Fruit fly (Drosophila melanogaster) whole organism, prepupa: ENCODE data around the gene CG6184.

Experiments used
- Blimp-1 ChIP-seq: fragments of 200-800 bp; sonication (Bioruptor generic); optimal IDR thresholded peaks from 3 replicates; lab custom pipeline; 2017; ENCODE audit warnings: missing biosample characterization, missing genetic modification characterization, mild to moderate bottlenecking, moderate library complexity, missing genetic modification reagents
- CG10669 ChIP-seq: fragments of 200-800 bp; sonication (Bioruptor generic); optimal IDR thresholded peaks from 3 replicates; lab custom pipeline; 2018; ENCODE audit warnings: missing biosample characterization, mild to moderate bottlenecking, missing genetic modification characterization, moderate library complexity
- CG11762 ChIP-seq: fragments of 200-800 bp; sonication (Bioruptor generic); optimal IDR thresholded peaks from 3 replicates; lab custom pipeline; 2016; ENCODE audit warnings: missing biosample characterization, missing genetic modification characterization; ENCODE audit not compliant: insufficient read depth
- CG15336 ChIP-seq: fragments of 200-800 bp; sonication (Bioruptor generic); IDR thresholded peaks from 2 replicates; pipeline ENCODE4 v1.3.6; 2022; ENCODE audit warnings: missing biosample characterization, missing genetic modification characterization
- CG1621 ChIP-seq: fragments of 200-800 bp; sonication (Bioruptor generic); optimal IDR thresholded peaks from 3 replicates; lab custom pipeline; 2018; ENCODE audit warnings: missing biosample characterization, mild to moderate bottlenecking, missing genetic modification characterization
- CG3032 ChIP-seq: fragments of 200-800 bp; optimal IDR thresholded peaks from 2 replicates; lab custom pipeline; 2019; ENCODE audit warnings: missing biosample characterization, mild to moderate bottlenecking, missing genetic modification characterization, moderate library complexity
- CG32006 ChIP-seq: fragments of 200-800 bp; sonication (Bioruptor generic); optimal IDR thresholded peaks from 3 replicates; lab custom pipeline; 2017; ENCODE audit warnings: missing biosample characterization, mild to moderate bottlenecking, missing genetic modification characterization
- CG3919 ChIP-seq: fragments of 200-800 bp; sonication (Bioruptor generic); optimal IDR thresholded peaks from 3 replicates; lab custom pipeline; 2016; ENCODE audit warnings: missing biosample characterization, missing genetic modification characterization
- CG6163 ChIP-seq: fragments of 200-800 bp; sonication (Bioruptor generic); IDR thresholded peaks from 3 replicates; pipeline ENCODE4 v1.3.6; 2022; ENCODE audit warnings: missing biosample characterization, missing genetic modification characterization
- CG6276 ChIP-seq: fragments of 200-800 bp; sonication (Bioruptor generic); optimal IDR thresholded peaks from 2 replicates; lab custom pipeline; 2017; ENCODE audit warnings: missing biosample characterization, mild to moderate bottlenecking, missing genetic modification characterization
- CG7368 ChIP-seq: fragments of 200-800 bp; sonication (Bioruptor generic); optimal IDR thresholded peaks from 3 replicates; lab custom pipeline; 2016; ENCODE audit warnings: missing biosample characterization, missing genetic modification characterization
- CG8632 ChIP-seq: fragments of 200-800 bp; sonication (Bioruptor generic); optimal IDR thresholded peaks from 3 replicates; lab custom pipeline; 2016; ENCODE audit warnings: missing biosample characterization, missing genetic modification characterization
- CG9139 ChIP-seq: fragments of 200-800 bp; sonication (Bioruptor generic); optimal IDR thresholded peaks from 3 replicates; lab custom pipeline; 2017; ENCODE audit warnings: missing biosample characterization, mild to moderate bottlenecking, missing genetic modification characterization
- Eip78C ChIP-seq: fragments of 200-800 bp; sonication (Bioruptor generic); peaks from one replicate; lab custom pipeline; 2016; ENCODE audit warnings: missing biosample characterization, missing genetic modification characterization
- Eip93F ChIP-seq: fragments of 200-800 bp; sonication (Bioruptor generic); optimal IDR thresholded peaks from 2 replicates; lab custom pipeline; 2016; ENCODE audit warnings: missing biosample characterization, mild to moderate bottlenecking, missing genetic modification characterization
- Ets21C ChIP-seq: fragments of 200-800 bp; sonication (Bioruptor generic); optimal IDR thresholded peaks from 3 replicates; lab custom pipeline; 2016; ENCODE audit warnings: missing biosample characterization, missing genetic modification characterization
- Ets96B ChIP-seq: fragments of 200-800 bp; optimal IDR thresholded peaks from 2 replicates; lab custom pipeline; 2019; ENCODE audit warnings: missing biosample characterization, mild to moderate bottlenecking, missing genetic modification characterization, moderate library complexity
- Hr38 ChIP-seq: sonication (Bioruptor generic); optimal IDR thresholded peaks from 2 replicates; lab custom pipeline; 2016; ENCODE audit warnings: missing biosample characterization, missing genetic modification characterization
- Hr4 ChIP-seq: fragments of 200-800 bp; sonication (Bioruptor generic); optimal IDR thresholded peaks from 3 replicates; lab custom pipeline; 2016; ENCODE audit warnings: missing biosample characterization, missing genetic modification characterization
- Lpt ChIP-seq: fragments of 200-800 bp; sonication (Bioruptor generic); optimal IDR thresholded peaks from 3 replicates; lab custom pipeline; 2016; ENCODE audit warnings: missing biosample characterization, missing genetic modification characterization
- Met ChIP-seq: fragments of 200-800 bp; sonication (Bioruptor generic); optimal IDR thresholded peaks from 3 replicates; lab custom pipeline; 2016; ENCODE audit warnings: missing biosample characterization, missing genetic modification characterization
- Sox102F ChIP-seq: fragments of 200-800 bp; sonication (Bioruptor generic); optimal IDR thresholded peaks from 2 replicates; lab custom pipeline; 2016; ENCODE audit warnings: missing biosample characterization, mild to moderate bottlenecking, missing genetic modification characterization
- achi ChIP-seq: fragments of 200-800 bp; sonication (Bioruptor generic); optimal IDR thresholded peaks from 3 replicates; lab custom pipeline; 2016; ENCODE audit warnings: missing biosample characterization, missing genetic modification characterization
- dsx ChIP-seq: fragments of 200-800 bp; optimal IDR thresholded peaks from 3 replicates; lab custom pipeline; 2019; ENCODE audit warnings: missing biosample characterization, mild to moderate bottlenecking, missing genetic modification characterization, moderate library complexity; ENCODE audit not compliant: poor library complexity, severe bottlenecking
- pdm3 ChIP-seq: fragments of 200-800 bp; sonication (Bioruptor generic); optimal IDR thresholded peaks from 3 replicates; lab custom pipeline; 2016; ENCODE audit warnings: missing biosample characterization, missing genetic modification characterization
- salr ChIP-seq, 2 experiments: fragments of 200-800 bp; sonication (Bioruptor generic); optimal IDR thresholded peaks; 3 replicates each; lab custom pipeline; 2016 to 2018; ENCODE audit warnings: missing biosample characterization in 2 of 2, missing genetic modification characterization in 2 of 2, mild to moderate bottlenecking in 1 of 2
- spab ChIP-seq: fragments of 200-800 bp; sonication (Bioruptor generic); optimal IDR thresholded peaks from 2 replicates; lab custom pipeline; 2017; ENCODE audit warnings: missing biosample characterization, mild to moderate bottlenecking, missing genetic modification characterization, missing genetic modification reagents
- ss ChIP-seq, 2 experiments: fragments of 200-800 bp; sonication (Bioruptor generic); optimal IDR thresholded peaks; 2 replicates in 1 of 2; 3 replicates in 1 of 2; lab custom pipeline; 2017 to 2018; ENCODE audit warnings: mild to moderate bottlenecking in 2 of 2, missing biosample characterization in 2 of 2, missing genetic modification characterization in 2 of 2, moderate library complexity in 1 of 2
- svp ChIP-seq: fragments of 200-800 bp; sonication (Bioruptor generic); peaks from one replicate; lab custom pipeline; 2016; ENCODE audit warnings: missing biosample characterization, missing genetic modification characterization
- vri ChIP-seq: fragments of 200-800 bp; sonication (Bioruptor generic); optimal IDR thresholded peaks from 3 replicates; lab custom pipeline; 2016; ENCODE audit warnings: missing biosample characterization, mild to moderate bottlenecking, missing genetic modification characterization

The CG6184 gene

dm6 chr3R:19632685-19633116 is 25.0 kb downstream of the CG6184 start, which contains the start of gene CG6231:
Gene CG6231 (minus strand): TSS chr3R:19632718.
- no peak for TF ChIP-seq Lpt (GFP tag; lab: Kevin White, UChicago)
- no peak for TF ChIP-seq CG3032 (tag; lab: Kevin White, UChicago)
- peak; percentile 44; the same call in 1 of the 3 replicates for TF ChIP-seq CG6163 (GFP tag; lab: Robert Waterston, UW)
- TF ChIP-seq CG15336 (GFP tag; lab: Robert Waterston, UW) = peak; percentile 29; the same call in 1 of the 2 replicates
- TF ChIP-seq Eip78C = peak; percentile 26
- TF ChIP-seq Eip93F (GFP tag; lab: Kevin White, UChicago) = no peak
- TF ChIP-seq vri = no peak

- no peak for TF ChIP-seq Lpt (GFP tag; lab: Kevin White, UChicago)
- peak; percentile 1 for TF ChIP-seq CG3032 (tag; lab: Kevin White, UChicago)
- TF ChIP-seq CG6276 (GFP tag; lab: Kevin White, UChicago) = peak; percentile 18
- peak in 1 of 2 experiments; percentile 2 for TF ChIP-seq salr (GFP tag; optimal IDR thresholded peaks at IDR 0.05; lab: Kevin White, UChicago)
- 0 out of 2 replicates have a peak, but pooled peaks have one; percentile 15 for TF ChIP-seq CG15336 (GFP tag; lab: Robert Waterston, UW)
- TF ChIP-seq Met = no peak
- TF ChIP-seq Hr38 = no peak
- TF ChIP-seq CG11762 = peak; percentile 26
- TF ChIP-seq Hr4 (GFP tag; lab: Kevin White, UChicago) = no peak
- peak; percentile 40 for TF ChIP-seq CG32006 (GFP tag; lab: Kevin White, UChicago)
- TF ChIP-seq CG3919 = peak; percentile 28
- peak; percentile 1 for TF ChIP-seq spab (GFP tag; lab: Kevin White, UChicago)
- no peak for TF ChIP-seq Blimp-1 (GFP tag; lab: Kevin White, UChicago)
- no peak for TF ChIP-seq CG1621 (tag; lab: Kevin White, UChicago)
- peak; percentile 15 for TF ChIP-seq Ets96B (tag; lab: Kevin White, UChicago)
- peak; percentile 49 for TF ChIP-seq Eip78C
- no peak for TF ChIP-seq Ets21C (GFP tag; lab: Kevin White, UChicago)
These were observed 29.7 kb downstream of the CG6184 start for dm6 chr3R:19627792-19628522.

dm6 chr3R:19625300-19626230 is 32.1 kb downstream of the CG6184 start:
- TF ChIP-seq svp (GFP tag; lab: Kevin White, UChicago) (no peak), CG3032 (tag; lab: Kevin White, UChicago) (no peak), Ets96B (tag; lab: Kevin White, UChicago) (peak; percentile 6), CG6276 (GFP tag; lab: Kevin White, UChicago) (peak; percentile 30), Eip78C (peak; percentile 46), CG32006 (GFP tag; lab: Kevin White, UChicago) (peak; percentile 28), CG7368 (no peak), dsx (GFP tag; lab: Kevin White, UChicago) (peak; percentile 68), CG11762 (no peak), pdm3 (GFP tag; lab: Kevin White, UChicago) (no peak), ss (GFP tag; optimal IDR thresholded peaks at IDR 0.05; lab: Kevin White, UChicago) (peak in 1 of 2 experiments; percentile 27), CG10669 (GFP tag; lab: Kevin White, UChicago) (no peak), achi (GFP tag; lab: Kevin White, UChicago) (peak; percentile 3)

- TF ChIP-seq CG11762 (no peak), dsx (GFP tag; lab: Kevin White, UChicago) (no peak), CG8632 (GFP tag; lab: Kevin White, UChicago) (no peak), CG6163 (GFP tag; lab: Robert Waterston, UW) (peak; percentile 10; the same call in 1 of the 3 replicates), CG9139 (GFP tag; lab: Kevin White, UChicago) (peak; percentile 2), CG1621 (tag; lab: Kevin White, UChicago) (peak; percentile 63), Lpt (GFP tag; lab: Kevin White, UChicago) (no peak), CG10669 (GFP tag; lab: Kevin White, UChicago) (no peak), Sox102F (no peak), svp (GFP tag; lab: Kevin White, UChicago) (peak; percentile 56)
These were observed 33.2 kb downstream of the CG6184 start for dm6 chr3R:19624482-19624881.
